Worm (Caenorhabditis elegans): ENCODE data around the gene T24E12.13.

DNA sequence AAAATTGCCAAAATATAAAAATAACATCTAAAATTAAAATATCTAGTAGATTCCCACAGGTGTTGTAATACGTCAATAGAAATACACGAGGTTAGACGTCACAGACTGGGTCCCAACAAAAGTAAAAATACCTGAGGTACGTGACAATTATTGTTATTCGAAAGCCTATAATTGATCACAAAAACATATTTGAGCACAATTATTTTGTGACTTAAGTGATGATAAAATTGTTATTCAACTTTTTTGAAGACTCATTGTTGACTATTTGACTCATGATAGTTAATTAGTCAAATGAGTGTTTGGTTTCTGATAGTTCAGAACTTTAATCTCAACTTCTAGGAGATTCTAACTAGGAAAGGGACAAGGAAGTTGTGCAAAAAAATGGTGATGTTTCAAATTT, 9.4 kb upstream of the T24E12.13 start:
- no peak for TF ChIP-seq lin-39 (tag; optimal IDR thresholded peaks at IDR 0.05)
- no peak for TF ChIP-seq zip-4 (GFP tag; optimal IDR thresholded peaks at IDR 0.05)
- no peak for TF ChIP-seq dpl-1 (GFP tag; optimal IDR thresholded peaks at IDR 0.05)
- no peak for TF ChIP-seq unc-62 (GFP tag; optimal IDR thresholded peaks at IDR 0.05)
- no peak for TF ChIP-seq unc-86 (tag; optimal IDR thresholded peaks at IDR 0.05)
- no peak for TF ChIP-seq lin-15B (tag; optimal IDR thresholded peaks at IDR 0.05)
- no peak for TF ChIP-seq ceh-90 (tag; optimal IDR thresholded peaks at IDR 0.05)
- peak; percentile 1 for TF ChIP-seq nhr-47 (tag; optimal IDR thresholded peaks at IDR 0.05)

Data from whole organism, L1 larva.